Worm (Caenorhabditis elegans): ENCODE data around the gene lgc-12.

DNA sequence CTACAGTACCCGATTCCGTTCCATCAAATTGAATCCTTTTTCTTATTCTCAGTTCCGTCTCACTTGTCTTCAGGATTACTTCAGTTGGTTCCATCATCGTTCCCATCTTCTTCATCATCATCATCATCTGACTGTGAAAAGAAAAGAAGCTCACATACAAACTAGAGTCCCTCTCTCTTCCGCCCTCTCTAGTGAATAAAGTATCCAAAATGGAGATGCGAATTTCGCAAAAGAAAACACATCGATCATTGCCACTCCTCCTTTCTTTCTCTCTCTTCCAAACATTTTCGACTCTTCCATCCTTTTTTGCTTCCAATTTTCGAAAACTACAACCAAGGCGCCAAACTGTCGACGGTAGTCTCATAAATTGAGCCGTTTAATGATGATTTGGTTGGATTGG, 9.1 kb upstream of the lgc-12 start:
- TF ChIP-seq pat-9 (tag; optimal IDR thresholded peaks at IDR 0.05) (no peak), ref-2 (tag; optimal IDR thresholded peaks at IDR 0.05) (no peak), ceh-31 (tag; optimal IDR thresholded peaks at IDR 0.05) (no peak), ceh-2 (tag; optimal IDR thresholded peaks at IDR 0.05) (no peak), elt-2 (tag; optimal IDR thresholded peaks at IDR 0.05) (no peak), fkh-10 (GFP tag; optimal IDR thresholded peaks at IDR 0.05) (no peak)
